Worm (Caenorhabditis elegans) whole organism, young adult: ENCODE results near the gene ent-2.

Experiments used
- B0336.3 ChIP-seq: fragments of 200-800 bp; sonication (Bioruptor generic); IDR thresholded peaks from 2 replicates; pipeline ENCODE4 v1.3.6; 2022; ENCODE audit warnings: missing genetic modification characterization, missing compliant biosample characterization
- C17E4.6 ChIP-seq: fragments of 200-800 bp; sonication (Bioruptor generic); IDR thresholded peaks from 2 replicates; pipeline ENCODE4 v1.3.6; 2022; ENCODE audit warnings: missing genetic modification reagents, missing genetic modification characterization, missing compliant biosample characterization
- F22D6.2 ChIP-seq: sonication (generic microtip); optimal IDR thresholded peaks from 2 replicates; lab custom pipeline; 2016; ENCODE audit warnings: mild to moderate bottlenecking, missing genetic modification characterization, missing compliant biosample characterization
- F23B12.7 ChIP-seq: sonication (generic microtip); optimal IDR thresholded peaks from 2 replicates; lab custom pipeline; 2017; ENCODE audit warnings: missing genetic modification characterization, mild to moderate bottlenecking, missing compliant biosample characterization, antibody characterized with exemption, moderate library complexity; ENCODE audit not compliant: insufficient read depth
- F37B4.10 ChIP-seq: fragments of 200-800 bp; sonication (Bioruptor generic); IDR thresholded peaks from 2 replicates; pipeline ENCODE4 v1.3.6; 2022; ENCODE audit warnings: missing genetic modification characterization, missing compliant biosample characterization
- F39B2.1 ChIP-seq: fragments of 200-800 bp; sonication (Bioruptor generic); IDR thresholded peaks from 2 replicates; pipeline ENCODE4 v1.3.6; 2022; ENCODE audit warnings: missing genetic modification reagents, missing genetic modification characterization, missing compliant biosample characterization
- F55B11.4 ChIP-seq: sonication (generic microtip); optimal IDR thresholded peaks from 2 replicates; lab custom pipeline; 2016; ENCODE audit warnings: missing compliant biosample characterization, missing genetic modification characterization, borderline replicate concordance; ENCODE audit not compliant: insufficient read depth
- F57A8.1 ChIP-seq: fragments of 200-800 bp; sonication (Bioruptor generic); optimal IDR thresholded peaks from 2 replicates; lab custom pipeline; 2018; ENCODE audit warnings: mild to moderate bottlenecking, missing genetic modification characterization, moderate library complexity, missing compliant biosample characterization
- K11D2.4 ChIP-seq: fragments of 200-800 bp; sonication (Bioruptor generic); IDR thresholded peaks from 2 replicates; pipeline ENCODE4 v1.3.6; 2022; ENCODE audit warnings: missing genetic modification reagents, missing genetic modification characterization, missing compliant biosample characterization
- Y53G8AR.9 ChIP-seq: fragments of 200-800 bp; sonication (Bioruptor generic); conservative IDR thresholded peaks from 2 replicates; pipeline ENCODE4 v1.3.6; 2022; ENCODE audit warnings: missing genetic modification reagents, missing genetic modification characterization, missing compliant biosample characterization
- Y56A3A.18 ChIP-seq: fragments of 200-800 bp; sonication (Bioruptor generic); IDR thresholded peaks from 2 replicates; pipeline ENCODE4 v1.3.6; 2022; ENCODE audit warnings: missing genetic modification reagents, missing genetic modification characterization, missing compliant biosample characterization
- Y67H2A.10 ChIP-seq: fragments of 200-800 bp; sonication (Bioruptor generic); conservative IDR thresholded peaks from 2 replicates; pipeline ENCODE4 v1.3.6; 2022; ENCODE audit warnings: missing genetic modification reagents, missing genetic modification characterization, missing compliant biosample characterization
- Y79H2A.3 ChIP-seq: fragments of 200-800 bp; sonication (Bioruptor generic); conservative IDR thresholded peaks from 2 replicates; pipeline ENCODE4 v1.3.6; 2022; ENCODE audit warnings: missing genetic modification reagents, missing genetic modification characterization, missing compliant biosample characterization
- Y95B8A.8 ChIP-seq: fragments of 200-800 bp; sonication (Bioruptor generic); IDR thresholded peaks from 2 replicates; pipeline ENCODE4 v1.3.6; 2022; ENCODE audit warnings: missing genetic modification reagents, missing genetic modification characterization, missing compliant biosample characterization
- ama-1 ChIP-seq, 3 experiments: fragments of 150-350 bp in 1 of 3; sonication (generic microtip) in 2 of 3; optimal IDR thresholded peaks; 2 replicates each; lab custom pipeline; 2014 to 2018; ENCODE audit warnings: missing biosample characterization in 2 of 3, missing genetic modification characterization in 2 of 3, missing genetic modification reagents in 2 of 3
- aptf-2 ChIP-seq: fragments of 200-800 bp; sonication (Bioruptor generic); conservative IDR thresholded peaks from 2 replicates; pipeline ENCODE4 v1.3.6; 2022; ENCODE audit warnings: missing genetic modification reagents, missing genetic modification characterization, missing compliant biosample characterization
- bed-1 ChIP-seq: fragments of 200-800 bp; sonication (Bioruptor generic); IDR thresholded peaks from 2 replicates; pipeline ENCODE4 v1.3.6; 2022; ENCODE audit warnings: missing genetic modification reagents, missing genetic modification characterization, missing compliant biosample characterization
- ceh-100 ChIP-seq: fragments of 200-800 bp; sonication (Bioruptor generic); IDR thresholded peaks from 2 replicates; pipeline ENCODE4 v1.3.6; 2022; ENCODE audit warnings: missing genetic modification reagents, missing genetic modification characterization, missing compliant biosample characterization
- ceh-79 ChIP-seq: sonication (generic microtip); optimal IDR thresholded peaks from 2 replicates; lab custom pipeline; 2017; ENCODE audit warnings: mild to moderate bottlenecking, missing genetic modification characterization, missing compliant biosample characterization
- dox-1 ChIP-seq: fragments of 200-800 bp; sonication (Bioruptor generic); IDR thresholded peaks from 2 replicates; pipeline ENCODE4 v1.3.6; 2022; ENCODE audit warnings: missing genetic modification reagents, missing genetic modification characterization, missing compliant biosample characterization
- dpff-1 ChIP-seq: sonication (generic microtip); optimal IDR thresholded peaks from 2 replicates; lab custom pipeline; 2017; ENCODE audit warnings: mild to moderate bottlenecking, missing genetic modification characterization, missing compliant biosample characterization
- efl-1 ChIP-seq: fragments of 150-350 bp; optimal IDR thresholded peaks from 2 replicates; lab custom pipeline; 2014; ENCODE audit warnings: missing biosample characterization, missing genetic modification reagents, missing genetic modification characterization
- egl-44 ChIP-seq: fragments of 200-800 bp; sonication (Bioruptor generic); IDR thresholded peaks from 2 replicates; pipeline ENCODE4 v1.3.6; 2022; ENCODE audit warnings: missing genetic modification reagents, missing genetic modification characterization, missing compliant biosample characterization
- ekl-4 ChIP-seq: fragments of 200-800 bp; sonication (Bioruptor generic); IDR thresholded peaks from 2 replicates; pipeline ENCODE4 v1.3.6; 2022; ENCODE audit warnings: missing genetic modification reagents, missing genetic modification characterization, missing compliant biosample characterization
- ets-4 ChIP-seq: fragments of 200-800 bp; sonication (Bioruptor generic); optimal IDR thresholded peaks from 2 replicates; lab custom pipeline; 2018; ENCODE audit warnings: mild to moderate bottlenecking, missing genetic modification characterization, missing compliant biosample characterization
- hrde-1 ChIP-seq: sonication (generic microtip); optimal IDR thresholded peaks from 2 replicates; lab custom pipeline; 2016; ENCODE audit warnings: missing genetic modification characterization, mild to moderate bottlenecking, missing compliant biosample characterization, moderate library complexity, missing genotype, missing genetic modification reagents, borderline replicate concordance
- lag-1 ChIP-seq: fragments of 200-800 bp; sonication (Bioruptor generic); IDR thresholded peaks from 2 replicates; pipeline ENCODE4 v1.3.6; 2022; ENCODE audit warnings: missing genetic modification reagents, missing genetic modification characterization, missing compliant biosample characterization
- let-607 ChIP-seq, 2 experiments: fragments of 200-800 bp in 1 of 2; sonication (Bioruptor generic) in 1 of 2; sonication (generic microtip) in 1 of 2; optimal IDR thresholded peaks; 2 replicates each; lab custom pipeline; 2016 to 2018; ENCODE audit warnings: mild to moderate bottlenecking in 2 of 2, missing compliant biosample characterization in 2 of 2, missing genetic modification characterization in 2 of 2, moderate library complexity in 2 of 2, missing genotype in 1 of 2
- lin-35 ChIP-seq, 3 experiments: fragments of 150-350 bp in 2 of 3; sonication (generic microtip) in 1 of 3; optimal IDR thresholded peaks; 2 replicates each; lab custom pipeline; 2014 to 2018; ENCODE audit warnings: missing biosample characterization in 3 of 3, missing genetic modification characterization in 3 of 3, missing genetic modification reagents in 3 of 3
- lin-40 ChIP-seq: sonication (generic microtip); optimal IDR thresholded peaks from 2 replicates; lab custom pipeline; 2016; ENCODE audit warnings: missing genetic modification characterization, mild to moderate bottlenecking, missing compliant biosample characterization, missing genotype, missing genetic modification reagents
- lin-54 ChIP-seq: fragments of 200-800 bp; sonication (Bioruptor generic); optimal IDR thresholded peaks from 2 replicates; lab custom pipeline; 2018; ENCODE audit warnings: mild to moderate bottlenecking, missing genetic modification characterization, missing compliant biosample characterization
- lir-1 ChIP-seq: fragments of 200-800 bp; sonication (Bioruptor generic); conservative IDR thresholded peaks from 2 replicates; pipeline ENCODE4 v1.3.6; 2022; ENCODE audit warnings: missing genetic modification reagents, missing genetic modification characterization, missing compliant biosample characterization
- lsl-1 ChIP-seq: fragments of 200-800 bp; sonication (Bioruptor generic); optimal IDR thresholded peaks from 2 replicates; lab custom pipeline; 2018; ENCODE audit warnings: mild to moderate bottlenecking, missing genetic modification characterization, moderate library complexity, missing compliant biosample characterization
- madf-10 ChIP-seq: sonication (generic microtip); optimal IDR thresholded peaks from 2 replicates; lab custom pipeline; 2016; ENCODE audit warnings: mild to moderate bottlenecking, missing genetic modification characterization, missing compliant biosample characterization
- madf-3 ChIP-seq: fragments of 200-800 bp; sonication (Bioruptor generic); IDR thresholded peaks from 2 replicates; pipeline ENCODE4 v1.3.6; 2022; ENCODE audit warnings: missing genetic modification reagents, missing genetic modification characterization, missing compliant biosample characterization
- nfya-2 ChIP-seq: fragments of 200-800 bp; sonication (Bioruptor generic); IDR thresholded peaks from 2 replicates; pipeline ENCODE4 v1.3.6; 2022; ENCODE audit warnings: missing genetic modification reagents, missing genetic modification characterization, missing compliant biosample characterization
- nfyb-1 ChIP-seq: fragments of 200-800 bp; sonication (Bioruptor generic); IDR thresholded peaks from 2 replicates; pipeline ENCODE4 v1.3.6; 2022; ENCODE audit warnings: missing genetic modification reagents, missing genetic modification characterization, missing compliant biosample characterization
- nhr-120 ChIP-seq: fragments of 200-800 bp; sonication (Bioruptor generic); IDR thresholded peaks from 2 replicates; pipeline ENCODE4 v1.3.6; 2022; ENCODE audit warnings: missing genetic modification characterization, missing compliant biosample characterization
- nhr-90 ChIP-seq: sonication (generic microtip); optimal IDR thresholded peaks from 2 replicates; lab custom pipeline; 2016; ENCODE audit warnings: missing genotype, mild to moderate bottlenecking, missing genetic modification characterization, missing compliant biosample characterization
- sea-2 ChIP-seq: fragments of 200-800 bp; sonication (Bioruptor generic); IDR thresholded peaks from 2 replicates; pipeline ENCODE4 v1.3.6; 2022; ENCODE audit warnings: missing genetic modification characterization, missing compliant biosample characterization
- snpc-3.4 ChIP-seq: sonication (generic microtip); optimal IDR thresholded peaks from 2 replicates; lab custom pipeline; 2017; ENCODE audit warnings: missing genetic modification characterization, mild to moderate bottlenecking, missing compliant biosample characterization, antibody characterized with exemption, moderate library complexity, missing genotype, missing genetic modification reagents
- somi-1 ChIP-seq: fragments of 200-800 bp; sonication (Bioruptor generic); optimal IDR thresholded peaks from 2 replicates; lab custom pipeline; 2018; ENCODE audit warnings: mild to moderate bottlenecking, missing genetic modification characterization, missing compliant biosample characterization
- tbp1 ChIP-seq: fragments of 200-800 bp; sonication (Bioruptor generic); optimal IDR thresholded peaks from 2 replicates; lab custom pipeline; 2018; ENCODE audit warnings: mild to moderate bottlenecking, missing genetic modification characterization, missing compliant biosample characterization
- tlf-1 ChIP-seq: fragments of 200-800 bp; sonication (Bioruptor generic); optimal IDR thresholded peaks from 2 replicates; lab custom pipeline; 2018; ENCODE audit warnings: mild to moderate bottlenecking, missing genetic modification characterization, missing compliant biosample characterization
- zfh-2 ChIP-seq: fragments of 200-800 bp; sonication (Bioruptor generic); conservative IDR thresholded peaks from 2 replicates; pipeline ENCODE4 v1.3.6; 2022; ENCODE audit warnings: missing genetic modification reagents, missing genetic modification characterization, missing compliant biosample characterization
- ztf-25 ChIP-seq: fragments of 200-800 bp; sonication (Bioruptor generic); IDR thresholded peaks from 2 replicates; pipeline ENCODE4 v1.3.6; 2022; ENCODE audit warnings: missing genetic modification reagents, missing genetic modification characterization, missing compliant biosample characterization
- ztf-3 ChIP-seq: fragments of 200-800 bp; sonication (Bioruptor generic); optimal IDR thresholded peaks from 2 replicates; lab custom pipeline; 2018; ENCODE audit warnings: mild to moderate bottlenecking, missing genetic modification characterization, missing compliant biosample characterization

The ent-2 gene

ce11 chrX:15607498-15608019 lies 6.7 kb downstream of the ent-2 start, which contains the start of gene nipi-3 (continued):
- TF ChIP-seq nhr-120 (no peak), ekl-4 (peak; percentile 78), ztf-25 (GFP tag; lab: Robert Waterston, UW) (no peak), K11D2.4 (GFP tag; lab: Robert Waterston, UW) (peak; percentile 95), bed-1 (no peak), madf-10 (tag; lab: Kevin White, UChicago) (peak; percentile 90), somi-1 (GFP tag; lab: Kevin White, UChicago) (peak; percentile 86), Y95B8A.8 (GFP tag; lab: Robert Waterston, UW) (peak; percentile 77; the same call in 1 of the 2 replicates), F22D6.2 (tag; lab: Kevin White, UChicago) (peak; percentile 61), F37B4.10 (GFP tag; lab: Robert Waterston, UW) (no peak), lin-54 (GFP tag; lab: Kevin White, UChicago) (peak; percentile 53), egl-44 (peak; percentile 81), Y79H2A.3 (GFP tag; lab: Robert Waterston, UW) (no peak), F55B11.4 (tag; lab: Kevin White, UChicago) (no peak), dox-1 (GFP tag; lab: Robert Waterston, UW) (peak; percentile 87), tbp1 (GFP tag; lab: Kevin White, UChicago) (peak; percentile 63), lin-35 (GFP tag; optimal IDR thresholded peaks at IDR 0.05; lab: Kevin White, UChicago) (peak in 1 of 3 experiments; percentile 85), nhr-90 (peak; percentile 88), lag-1 (no peak), aptf-2 (no peak), Y56A3A.18 (peak; percentile 69; the same call in 1 of the 2 replicates), hrde-1 (tag; lab: Kevin White, UChicago) (no peak), Y53G8AR.9 (GFP tag; lab: Robert Waterston, UW) (0 out of 2 replicates have a peak, but pooled peaks have one; percentile 41), F39B2.1 (no peak), dpff-1 (tag; lab: Kevin White, UChicago) (no peak), lin-40 (peak; percentile 94), lir-1 (GFP tag; lab: Robert Waterston, UW) (peak; percentile 77; the same call in 1 of the 2 replicates), ceh-100 (peak; percentile 17; the same call in 1 of the 2 replicates), tlf-1 (GFP tag; lab: Kevin White, UChicago) (peak; percentile 70), nfya-2 (GFP tag; lab: Robert Waterston, UW) (no peak), let-607 (tag; optimal IDR thresholded peaks at IDR 0.05; lab: Kevin White, UChicago) (peak; percentile 73 to 91), F23B12.7 (tag; lab: Kevin White, UChicago) (peak; percentile 78), lsl-1 (GFP tag; lab: Kevin White, UChicago) (no peak), nfyb-1 (peak; percentile 92), B0336.3 (GFP tag; lab: Robert Waterston, UW) (peak; percentile 73), F57A8.1 (GFP tag; lab: Kevin White, UChicago) (no peak), madf-3 (GFP tag; lab: Robert Waterston, UW) (0 out of 2 replicates have a peak, but pooled peaks have one; percentile 66), ets-4 (GFP tag; lab: Kevin White, UChicago) (peak; percentile 56), C17E4.6 (GFP tag; lab: Robert Waterston, UW) (0 out of 2 replicates have a peak, but pooled peaks have one; percentile 27), efl-1 (GFP tag; lab: Kevin White, UChicago) (no peak), ceh-79 (tag; lab: Kevin White, UChicago) (no peak), snpc-3.4 (no peak), sea-2 (GFP tag; lab: Robert Waterston, UW) (no peak), ztf-3 (GFP tag; lab: Kevin White, UChicago) (peak; percentile 58), Y67H2A.10 (GFP tag; lab: Robert Waterston, UW) (0 out of 2 replicates have a peak, but pooled peaks have one; percentile 17), ama-1 (optimal IDR thresholded peaks at IDR 0.05; lab: Kevin White, UChicago) (no peak), ama-1 (GFP tag; optimal IDR thresholded peaks at IDR 0.05; lab: Kevin White, UChicago) (no peak), zfh-2 (peak; percentile 94)
